Worm (Caenorhabditis elegans) whole organism, L2 larva: ENCODE measurements around the gene C05A9.2.

ENCODE experiments used
- ceh-82 ChIP-seq: fragments of 150-350 bp; optimal IDR thresholded peaks from 2 replicates; lab custom pipeline; 2014; ENCODE audit warnings: missing biosample characterization, missing genetic modification characterization
- dmd-4 ChIP-seq: sonication (generic microtip); optimal IDR thresholded peaks from 2 replicates; lab custom pipeline; 2017; ENCODE audit warnings: missing biosample characterization, missing genetic modification characterization
- nhr-10 ChIP-seq: sonication (generic microtip); optimal IDR thresholded peaks from 2 replicates; lab custom pipeline; 2017; ENCODE audit warnings: missing biosample characterization, missing genetic modification characterization
- zag-1 ChIP-seq: fragments of 150-350 bp; optimal IDR thresholded peaks from 2 replicates; lab custom pipeline; 2014; ENCODE audit warnings: missing biosample characterization, missing genetic modification characterization

- TF ChIP-seq dmd-4 (tag; lab: Kevin White, UChicago) (no peak), zag-1 (tag; lab: Kevin White, UChicago) (no peak), ceh-82 (tag; lab: Kevin White, UChicago) (no peak), nhr-10 (no peak)
These were observed 37.5 kb upstream of the C05A9.2 start, which contains the start of gene T21E8.6 for ce11 chrX:10881984-10882383.
